Fruit fly (Drosophila melanogaster) whole organism: ENCODE measurements around the gene CG12560.
"Not testable (repeated sequence)": the region's sequence is repeated elsewhere in the genome, so short reads cannot be mapped to it uniquely, and the experiment has no call there.

Experiments used
- CG8478 ChIP-seq: fragments of >200 bp; optimal IDR thresholded peaks from 2 replicates; lab custom pipeline; 2018; ENCODE audit warnings: inconsistent platforms
- Dll ChIP-seq: fragments of >200 bp; optimal IDR thresholded peaks from 2 replicates; lab custom pipeline; 2017
- EcR ChIP-seq, 2 experiments: fragments of >200 bp; optimal IDR thresholded peaks; 2 replicates each; lab custom pipeline; 2017; ENCODE audit warnings: missing biosample characterization in 2 of 2, missing genetic modification characterization in 2 of 2, missing genetic modification reagents in 2 of 2
- pan ChIP-seq: fragments of >200 bp; optimal IDR thresholded peaks from 2 replicates; lab custom pipeline; 2017
- psq ChIP-seq: fragments of >200 bp; optimal IDR thresholded peaks from 2 replicates; lab custom pipeline; 2017
- usp ChIP-seq: fragments of >200 bp; optimal IDR thresholded peaks from 2 replicates; lab custom pipeline; 2017; ENCODE audit warnings: missing biosample characterization, missing genetic modification characterization, mixed read lengths

CG12560 gene

dm6 chr2L:7984059-7984800 lies 25.0 kb downstream of the CG12560 start, which contains the start of gene Snoo:
Snoo (minus strand) TSS chr2L:7984196.
- TF ChIP-seq Dll (lab: Kevin White, UChicago) (no peak), usp (GFP tag; lab: Kevin White, UChicago) (no peak), psq (lab: Kevin White, UChicago) (no peak), EcR (GFP tag; optimal IDR thresholded peaks at IDR 0.05; lab: Kevin White, UChicago) (no peak), pan (lab: Kevin White, UChicago) (no peak), CG8478 (lab: Kevin White, UChicago) (no peak)

- TF ChIP-seq usp (GFP tag; lab: Kevin White, UChicago); EcR (GFP tag; optimal IDR thresholded peaks at IDR 0.05; lab: Kevin White, UChicago); Dll (lab: Kevin White, UChicago): not testable (repeated sequence)
Measured at dm6 chr2L:7983646-7984045, 25.6 kb downstream of the CG12560 start, which contains the start of gene CG7231. CG7231 (plus strand) TSS chr2L:7983946.

DNA sequence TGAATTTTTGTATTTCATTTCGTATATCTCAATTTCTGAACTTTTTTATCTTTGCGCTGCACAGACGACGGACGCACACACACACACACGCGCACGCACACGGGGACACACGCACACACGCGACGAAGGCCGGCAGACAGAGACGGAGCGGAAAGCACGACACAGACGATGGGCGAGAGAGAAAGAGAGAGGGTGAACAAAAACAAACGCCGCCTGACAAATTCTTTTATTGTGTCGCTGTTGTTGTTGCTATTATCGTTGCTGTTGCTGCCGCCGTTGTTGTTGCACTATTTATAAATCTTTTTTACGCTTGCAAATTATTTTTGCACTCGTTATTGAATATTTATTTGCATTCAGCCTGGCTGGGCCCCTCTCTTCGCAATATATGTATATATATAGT lies 32.5 kb downstream of the CG12560 start:
- TF ChIP-seq Dll (lab: Kevin White, UChicago): no peak
- peak; percentile 56 for TF ChIP-seq pan (lab: Kevin White, UChicago)

DNA sequence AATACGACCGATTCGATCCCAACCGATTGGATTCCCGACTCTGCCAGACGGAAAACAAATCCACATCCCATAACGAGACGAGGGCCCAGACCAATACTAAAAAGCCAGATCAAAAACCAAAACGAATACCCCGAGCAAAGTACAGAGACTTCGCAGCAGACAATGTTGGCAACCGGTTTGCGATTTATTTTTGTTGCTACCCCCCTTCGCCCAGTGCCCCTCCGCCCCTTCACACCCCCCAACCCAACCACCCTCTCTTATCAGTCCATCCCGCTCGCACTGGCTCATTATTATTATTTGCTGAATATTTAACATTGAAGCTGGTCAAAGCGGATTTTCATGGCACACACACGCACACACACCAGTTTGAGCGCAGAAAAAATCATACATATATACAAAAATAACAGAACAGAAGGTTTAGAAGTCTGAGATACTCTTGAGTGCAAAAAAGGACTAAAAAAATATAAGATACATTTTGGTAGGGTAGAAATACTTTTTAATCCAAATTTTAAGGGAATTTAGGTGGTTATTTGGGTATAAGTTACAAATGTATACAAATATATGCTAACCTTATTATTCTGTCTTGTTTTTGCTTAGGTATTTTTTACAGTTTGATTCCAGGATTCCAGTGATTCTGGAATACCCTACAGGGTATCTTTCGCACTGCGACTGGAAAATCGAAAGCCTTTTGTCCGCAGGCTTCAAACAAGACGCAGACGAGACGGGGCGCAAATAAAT lies 35.6 kb downstream of the CG12560 start:
- peak; percentile 95 for TF ChIP-seq pan (lab: Kevin White, UChicago)
- no peak for TF ChIP-seq CG8478 (lab: Kevin White, UChicago)
- no peak for TF ChIP-seq psq (lab: Kevin White, UChicago)
- peak; percentile 3 for TF ChIP-seq Dll (lab: Kevin White, UChicago)
- no peak for TF ChIP-seq usp (GFP tag; lab: Kevin White, UChicago)

DNA sequence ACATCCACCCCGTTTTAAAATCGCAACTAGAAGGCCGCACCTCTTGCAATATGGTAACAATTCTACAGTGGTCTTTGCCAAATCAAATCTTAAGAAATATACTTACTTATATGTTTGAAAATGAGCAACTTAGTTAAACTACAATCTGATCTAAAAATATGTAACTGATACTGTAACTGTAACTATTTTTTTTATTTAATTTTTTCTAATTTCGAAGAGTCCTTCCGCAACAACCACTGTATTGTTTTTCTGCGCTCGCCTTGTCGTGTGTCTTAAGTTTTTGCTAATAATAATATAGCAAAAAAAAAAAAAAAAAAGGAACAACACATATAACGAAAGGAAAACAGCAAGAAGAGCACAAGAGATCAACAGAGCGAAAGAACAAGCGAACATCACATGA lies 37.9 kb downstream of the CG12560 start:
- TF ChIP-seq usp (GFP tag; lab: Kevin White, UChicago): no peak
- no peak for TF ChIP-seq Dll (lab: Kevin White, UChicago)
- TF ChIP-seq CG8478 (lab: Kevin White, UChicago): no peak
- no peak for TF ChIP-seq pan (lab: Kevin White, UChicago)
- no peak for TF ChIP-seq EcR (GFP tag; optimal IDR thresholded peaks at IDR 0.05; lab: Kevin White, UChicago)
- no peak for TF ChIP-seq psq (lab: Kevin White, UChicago)

- TF ChIP-seq EcR (GFP tag; optimal IDR thresholded peaks at IDR 0.05; lab: Kevin White, UChicago): no peak
- TF ChIP-seq pan (lab: Kevin White, UChicago): no peak
- TF ChIP-seq Dll (lab: Kevin White, UChicago): no peak
- no peak for TF ChIP-seq CG8478 (lab: Kevin White, UChicago)
- no peak for TF ChIP-seq psq (lab: Kevin White, UChicago)
- TF ChIP-seq usp (GFP tag; lab: Kevin White, UChicago): no peak
Measured at dm6 chr2L:7970001-7970400, 39.3 kb downstream of the CG12560 start.

DNA sequence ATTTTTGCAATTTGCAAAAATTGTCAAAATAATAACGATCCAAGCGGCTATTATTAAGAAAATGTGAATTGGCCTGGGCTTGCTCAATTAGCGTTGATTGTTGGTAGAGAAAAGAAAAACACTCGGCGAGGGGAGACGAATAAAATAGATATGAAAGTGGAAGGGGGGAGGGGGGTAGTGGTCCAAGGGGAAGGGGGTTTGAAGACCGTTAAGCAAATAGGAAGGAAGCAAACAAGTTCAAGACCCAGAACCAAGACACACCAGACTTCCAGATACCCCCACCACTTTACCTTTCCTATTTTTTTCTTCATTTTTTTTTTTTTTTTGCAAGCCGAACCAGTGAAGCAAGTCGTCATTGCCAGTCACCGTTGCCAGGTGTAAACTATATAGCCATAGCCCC lies 39.9 kb downstream of the CG12560 start:
- TF ChIP-seq EcR (GFP tag; optimal IDR thresholded peaks at IDR 0.05; lab: Kevin White, UChicago) (no peak), usp (GFP tag; lab: Kevin White, UChicago) (no peak), psq (lab: Kevin White, UChicago) (no peak), CG8478 (lab: Kevin White, UChicago) (no peak), pan (lab: Kevin White, UChicago) (no peak), Dll (lab: Kevin White, UChicago) (no peak)

dm6 chr2L:7968054-7968453 lies 41.2 kb downstream of the CG12560 start:
- no peak for TF ChIP-seq EcR (GFP tag; optimal IDR thresholded peaks at IDR 0.05; lab: Kevin White, UChicago)

DNA sequence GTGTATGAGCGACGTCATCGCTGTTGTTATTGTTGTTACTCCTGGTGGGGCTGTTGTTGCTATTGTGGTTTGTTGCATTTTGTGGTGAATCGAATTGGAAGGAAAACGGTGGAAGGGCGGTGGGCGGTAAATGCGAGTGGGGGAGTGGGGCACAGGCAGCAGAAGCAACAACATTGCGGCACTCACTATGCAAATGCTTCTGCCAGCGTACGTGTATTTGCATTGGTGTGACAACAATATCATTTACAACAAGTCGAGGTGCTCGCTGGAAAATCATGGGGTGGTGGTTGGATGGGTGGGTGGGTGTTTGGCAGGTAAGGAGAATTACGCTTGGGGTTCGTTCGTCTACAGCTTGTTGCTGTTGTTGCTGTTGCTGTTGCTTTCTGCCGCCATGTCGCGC lies 41.6 kb downstream of the CG12560 start:
- no peak for TF ChIP-seq usp (GFP tag; lab: Kevin White, UChicago)
- TF ChIP-seq EcR (GFP tag; optimal IDR thresholded peaks at IDR 0.05; lab: Kevin White, UChicago): no peak
- TF ChIP-seq Dll (lab: Kevin White, UChicago): no peak
- TF ChIP-seq pan (lab: Kevin White, UChicago): no peak
- no peak for TF ChIP-seq psq (lab: Kevin White, UChicago)
- TF ChIP-seq CG8478 (lab: Kevin White, UChicago): no peak

- TF ChIP-seq EcR (GFP tag; optimal IDR thresholded peaks at IDR 0.05; lab: Kevin White, UChicago) (peak in 1 of 2 experiments; percentile 46), CG8478 (lab: Kevin White, UChicago) (no peak), usp (GFP tag; lab: Kevin White, UChicago) (no peak)
Measured at dm6 chr2L:7966866-7967549, 42.3 kb downstream of the CG12560 start.

dm6 chr2L:7966461-7966846 lies 42.8 kb downstream of the CG12560 start:
- TF ChIP-seq usp (GFP tag; lab: Kevin White, UChicago): no peak
- no peak for TF ChIP-seq psq (lab: Kevin White, UChicago)
- TF ChIP-seq pan (lab: Kevin White, UChicago): no peak
- TF ChIP-seq Dll (lab: Kevin White, UChicago): no peak
- TF ChIP-seq CG8478 (lab: Kevin White, UChicago): no peak
- TF ChIP-seq EcR (GFP tag; optimal IDR thresholded peaks at IDR 0.05; lab: Kevin White, UChicago): no peak
